Worm (Caenorhabditis elegans) whole organism, L3 larva: ENCODE measurements around the gene cyp-37A1.

Experiments
- ama-1 ChIP-seq: fragments of 150-350 bp; optimal IDR thresholded peaks from 2 replicates; lab custom pipeline; 2018
- ceh-16 ChIP-seq: sonication (generic microtip); optimal IDR thresholded peaks from 2 replicates; lab custom pipeline; 2017; ENCODE audit warnings: missing biosample characterization, missing genetic modification characterization
- egl-27 ChIP-seq: sonication (generic microtip); optimal IDR thresholded peaks from 4 replicates; lab custom pipeline; 2017; ENCODE audit warnings: missing biosample characterization, missing genetic modification reagents, missing genetic modification characterization
- fkh-2 ChIP-seq: fragments of 150-350 bp; optimal IDR thresholded peaks from 2 replicates; lab custom pipeline; 2014; ENCODE audit warnings: missing biosample characterization, missing genetic modification reagents, missing genetic modification characterization
- fos-1 ChIP-seq: fragments of 150-350 bp; optimal IDR thresholded peaks from 2 replicates; lab custom pipeline; 2014; ENCODE audit warnings: missing biosample characterization, missing genetic modification characterization
- jun-1 ChIP-seq: fragments of 150-350 bp; optimal IDR thresholded peaks from 2 replicates; lab custom pipeline; 2014; ENCODE audit warnings: missing biosample characterization, missing genetic modification reagents, missing genetic modification characterization
- lin-15B ChIP-seq: fragments of 150-350 bp; optimal IDR thresholded peaks from 2 replicates; lab custom pipeline; 2014; ENCODE audit warnings: missing biosample characterization, missing genetic modification characterization
- nhr-11 ChIP-seq: fragments of 150-350 bp; optimal IDR thresholded peaks from 2 replicates; lab custom pipeline; 2014; ENCODE audit warnings: missing biosample characterization, missing genetic modification characterization
- nhr-12 ChIP-seq: fragments of 150-350 bp; optimal IDR thresholded peaks from 2 replicates; lab custom pipeline; 2014; ENCODE audit warnings: missing biosample characterization, missing genetic modification characterization
- nhr-28 ChIP-seq: fragments of 150-350 bp; optimal IDR thresholded peaks from 2 replicates; lab custom pipeline; 2014; ENCODE audit warnings: missing biosample characterization, missing genetic modification characterization
- pqm-1 ChIP-seq: fragments of 150-350 bp; optimal IDR thresholded peaks from 2 replicates; lab custom pipeline; 2017; ENCODE audit warnings: missing biosample characterization, missing genetic modification characterization, inconsistent platforms
- sea-2 ChIP-seq: fragments of 150-350 bp; sonication (generic microtip); optimal IDR thresholded peaks from 4 replicates; lab custom pipeline; 2014; ENCODE audit warnings: missing biosample characterization, missing genetic modification reagents, missing genetic modification characterization
- unc-62 ChIP-seq: fragments of 150-350 bp; sonication (generic microtip); optimal IDR thresholded peaks from 4 replicates; lab custom pipeline; 2014; ENCODE audit warnings: missing biosample characterization, missing genetic modification reagents, missing genetic modification characterization
- ztf-11 ChIP-seq: fragments of 150-350 bp; optimal IDR thresholded peaks from 2 replicates; lab custom pipeline; 2014; ENCODE audit warnings: missing biosample characterization, missing genetic modification characterization

- TF ChIP-seq pqm-1 (tag; lab: Kevin White, UChicago): peak; percentile 48
- TF ChIP-seq nhr-12 (tag; lab: Kevin White, UChicago): no peak
- TF ChIP-seq ama-1: no peak
- no peak for TF ChIP-seq ceh-16 (tag; lab: Kevin White, UChicago)
- TF ChIP-seq sea-2 (GFP tag; lab: Kevin White, UChicago): no peak
- no peak for TF ChIP-seq egl-27
- TF ChIP-seq lin-15B: no peak
- TF ChIP-seq jun-1: no peak
- TF ChIP-seq unc-62 (GFP tag; lab: Kevin White, UChicago): no peak
- TF ChIP-seq fos-1: no peak
- no peak for TF ChIP-seq fkh-2
- no peak for TF ChIP-seq ztf-11 (tag; lab: Kevin White, UChicago)
- no peak for TF ChIP-seq nhr-11 (tag; lab: Kevin White, UChicago)
- no peak for TF ChIP-seq nhr-28 (tag; lab: Kevin White, UChicago)
These were observed 39.0 kb upstream of the cyp-37A1 start for ce11 chrII:14055717-14056116.
